Worm (Caenorhabditis elegans) whole organism, L2 larva: ENCODE data around the gene ctl-3.

Source experiments
- C34F6.9 ChIP-seq: fragments of 150-350 bp; optimal IDR thresholded peaks from 2 replicates; lab custom pipeline; 2014; ENCODE audit warnings: missing biosample characterization, missing genetic modification characterization
- ama-1 ChIP-seq: fragments of 150-350 bp; optimal IDR thresholded peaks from 2 replicates; lab custom pipeline; 2018; ENCODE audit warnings: inconsistent platforms
- blmp-1 ChIP-seq: sonication (generic microtip); optimal IDR thresholded peaks from 2 replicates; lab custom pipeline; 2017; ENCODE audit warnings: missing genetic modification characterization, mild to moderate bottlenecking, missing compliant biosample characterization, antibody characterized with exemption, moderate library complexity; ENCODE audit not compliant: insufficient read depth
- ceh-82 ChIP-seq: fragments of 150-350 bp; optimal IDR thresholded peaks from 2 replicates; lab custom pipeline; 2014; ENCODE audit warnings: missing biosample characterization, missing genetic modification characterization
- fos-1 ChIP-seq: fragments of 150-350 bp; optimal IDR thresholded peaks from 2 replicates; lab custom pipeline; 2014; ENCODE audit warnings: missing biosample characterization, missing genetic modification characterization
- lsy-2 ChIP-seq, 2 experiments: fragments of 150-350 bp in 1 of 2; sonication (generic microtip) in 1 of 2; optimal IDR thresholded peaks; 2 replicates each; lab custom pipeline; 2014 to 2017; ENCODE audit warnings: missing biosample characterization in 2 of 2, missing genetic modification characterization in 2 of 2
- mdl-1 ChIP-seq, 2 experiments: fragments of 150-350 bp in 1 of 2; sonication (generic microtip) in 1 of 2; optimal IDR thresholded peaks; 2 replicates each; lab custom pipeline; 2017; ENCODE audit warnings: missing biosample characterization in 2 of 2, missing genetic modification characterization in 2 of 2
- nhr-237 ChIP-seq: fragments of 150-350 bp; optimal IDR thresholded peaks from 2 replicates; lab custom pipeline; 2014; ENCODE audit warnings: missing biosample characterization, missing genetic modification characterization
- nhr-77 ChIP-seq: fragments of 150-350 bp; optimal IDR thresholded peaks from 2 replicates; lab custom pipeline; 2014; ENCODE audit warnings: missing biosample characterization, missing genetic modification characterization
- sma-9 ChIP-seq, 2 experiments: fragments of 150-350 bp in 1 of 2; sonication (generic microtip) in 1 of 2; optimal IDR thresholded peaks; 2 replicates each; lab custom pipeline; 2014 to 2016; ENCODE audit warnings: missing genetic modification characterization in 2 of 2, mild to moderate bottlenecking in 1 of 2, missing biosample characterization in 1 of 2, missing compliant biosample characterization in 1 of 2, missing genetic modification reagents in 1 of 2, moderate library complexity in 1 of 2
- unc-62 ChIP-seq: fragments of 150-350 bp; optimal IDR thresholded peaks from 2 replicates; lab custom pipeline; 2014; ENCODE audit warnings: missing biosample characterization, missing genetic modification reagents, missing genetic modification characterization
- zag-1 ChIP-seq: fragments of 150-350 bp; optimal IDR thresholded peaks from 2 replicates; lab custom pipeline; 2014; ENCODE audit warnings: missing biosample characterization, missing genetic modification characterization
- ztf-11 ChIP-seq: sonication (generic microtip); optimal IDR thresholded peaks from 2 replicates; lab custom pipeline; 2017; ENCODE audit warnings: missing biosample characterization, missing genetic modification characterization

DNA sequence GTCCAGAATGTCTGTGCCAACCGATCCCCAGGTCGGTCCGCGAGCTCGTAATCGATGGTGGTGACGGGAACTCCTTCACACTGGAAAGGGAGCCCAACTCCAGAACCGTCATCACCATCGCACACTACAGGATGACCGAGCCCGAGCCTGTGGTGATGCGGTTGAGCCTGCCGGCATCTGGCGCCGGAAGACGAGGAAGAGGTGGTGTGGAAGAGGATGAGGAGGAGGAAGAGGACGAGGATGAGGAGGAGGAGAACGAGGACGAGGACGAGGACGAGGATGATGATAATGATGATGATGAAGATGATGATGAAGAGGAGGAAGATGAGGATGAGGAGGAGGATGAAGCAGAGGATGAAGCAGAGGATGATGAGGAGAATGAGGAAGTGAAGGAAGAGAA, 7.4 kb upstream of the ctl-3 start, which contains the start of gene Y54G11A.14:
- no peak for TF ChIP-seq nhr-77
- TF ChIP-seq unc-62 (GFP tag; lab: Kevin White, UChicago), result no peak
- no peak for TF ChIP-seq sma-9 (GFP tag; optimal IDR thresholded peaks at IDR 0.05; lab: Kevin White, UChicago)
- TF ChIP-seq sma-9 (tag; optimal IDR thresholded peaks at IDR 0.05; lab: Kevin White, UChicago), result no peak
- TF ChIP-seq ceh-82 (tag; lab: Kevin White, UChicago), result no peak
- TF ChIP-seq mdl-1 (tag; optimal IDR thresholded peaks at IDR 0.05; lab: Kevin White, UChicago), result no peak
- TF ChIP-seq fos-1, result no peak
- TF ChIP-seq zag-1 (tag; lab: Kevin White, UChicago), result no peak
- TF ChIP-seq lsy-2 (tag; optimal IDR thresholded peaks at IDR 0.05; lab: Kevin White, UChicago), result no peak
- TF ChIP-seq nhr-237 (tag; lab: Kevin White, UChicago), result no peak
- no peak for TF ChIP-seq ztf-11 (tag; lab: Kevin White, UChicago)
- no peak for TF ChIP-seq C34F6.9 (tag; lab: Kevin White, UChicago)
- no peak for TF ChIP-seq ama-1 (lab: Kevin White, UChicago)
- TF ChIP-seq blmp-1 (tag; lab: Kevin White, UChicago), result no peak
